Worm (Caenorhabditis elegans): ENCODE data around the gene srz-9.

ce11 chrIII:1249111-1249583 is 14.6 kb upstream of the srz-9 start, which contains the start of the genes fbxa-76 and fbxa-77:
- TF ChIP-seq ama-1 (optimal IDR thresholded peaks at IDR 0.05) = no peak
- no peak for TF ChIP-seq B0310.2 (tag; optimal IDR thresholded peaks at IDR 0.05)
- no peak for TF ChIP-seq aly-1 (tag; optimal IDR thresholded peaks at IDR 0.05)
- no peak for TF ChIP-seq ceh-13 (GFP tag; optimal IDR thresholded peaks at IDR 0.05)
- TF ChIP-seq hnd-1 (tag; optimal IDR thresholded peaks at IDR 0.05) = no peak
- TF ChIP-seq hmbx-1 (tag; optimal IDR thresholded peaks at IDR 0.05) = no peak
- no peak for TF ChIP-seq flt-1 (GFP tag; IDR thresholded peaks at IDR 0.05)
- TF ChIP-seq sea-1 (GFP tag; conservative IDR thresholded peaks at IDR 0.05) = no peak
- no peak for TF ChIP-seq ceh-36 (tag; optimal IDR thresholded peaks at IDR 0.05)

Data from whole organism, early embryonic.